Fruit fly (Drosophila melanogaster) whole organism, embryonic: ENCODE measurements around the gene CG32488.

Experiments
- Asciz ChIP-seq: fragments of 200-800 bp; sonication (Bioruptor generic); optimal IDR thresholded peaks from 2 replicates; lab custom pipeline; 2017; ENCODE audit warnings: missing biosample characterization, mild to moderate bottlenecking, missing genetic modification characterization, missing genetic modification reagents
- Bgb ChIP-seq: fragments of 200-800 bp; sonication (Bioruptor generic); IDR thresholded peaks from 2 replicates; pipeline ENCODE4 v1.3.6; 2022; ENCODE audit warnings: missing biosample characterization, missing genetic modification characterization; ENCODE audit not compliant: partially characterized antibody
- CG10366 ChIP-seq: fragments of 200-800 bp; sonication (Bioruptor generic); IDR thresholded peaks from 2 replicates; pipeline ENCODE4 v1.3.6; 2022; ENCODE audit warnings: missing biosample characterization, missing genetic modification characterization
- CG11504 ChIP-seq: fragments of 200-800 bp; sonication (Bioruptor generic); optimal IDR thresholded peaks from 3 replicates; lab custom pipeline; 2019; ENCODE audit warnings: missing biosample characterization, mild to moderate bottlenecking, missing genetic modification characterization, moderate library complexity
- CG12744 ChIP-seq: fragments of 200-800 bp; sonication (Bioruptor generic); optimal IDR thresholded peaks from 2 replicates; lab custom pipeline; 2016; ENCODE audit warnings: missing biosample characterization, missing genetic modification characterization
- CG12769 ChIP-seq: fragments of 200-800 bp; sonication (Bioruptor generic); optimal IDR thresholded peaks from 2 replicates; lab custom pipeline; 2019; ENCODE audit warnings: missing biosample characterization, mild to moderate bottlenecking, missing genetic modification characterization, moderate library complexity
- CG14667 ChIP-seq: fragments of 200-800 bp; sonication (Bioruptor generic); IDR thresholded peaks from 2 replicates; pipeline ENCODE4 v1.3.6; 2022; ENCODE audit warnings: missing biosample characterization, missing genetic modification characterization
- CG1529 ChIP-seq: fragments of 200-800 bp; sonication (Bioruptor generic); optimal IDR thresholded peaks from 3 replicates; lab custom pipeline; 2018; ENCODE audit warnings: missing biosample characterization, missing genetic modification characterization
- CG15696 ChIP-seq: fragments of 200-800 bp; sonication (Bioruptor generic); optimal IDR thresholded peaks from 2 replicates; lab custom pipeline; 2019; ENCODE audit warnings: missing biosample characterization, mild to moderate bottlenecking, missing genetic modification characterization, moderate library complexity
- CG17328 ChIP-seq: fragments of 200-800 bp; sonication (Bioruptor generic); IDR thresholded peaks from 2 replicates; pipeline ENCODE4 v1.3.6; 2022; ENCODE audit warnings: missing biosample characterization, missing genetic modification characterization
- CG17612 ChIP-seq: fragments of 200-800 bp; sonication (Bioruptor generic); IDR thresholded peaks from 2 replicates; pipeline ENCODE4 v1.3.6; 2022; ENCODE audit warnings: missing biosample characterization, missing genetic modification characterization
- CG2199 ChIP-seq: fragments of 200-800 bp; sonication (Bioruptor generic); IDR thresholded peaks from 3 replicates; pipeline ENCODE4 v1.3.6; 2022; ENCODE audit warnings: missing biosample characterization, missing genetic modification characterization
- CG30020 ChIP-seq: fragments of 200-800 bp; optimal IDR thresholded peaks from 2 replicates; lab custom pipeline; 2019; ENCODE audit warnings: missing biosample characterization, mild to moderate bottlenecking, missing genetic modification characterization, moderate library complexity
- CG4707 ChIP-seq: fragments of 200-800 bp; sonication (Bioruptor generic); optimal IDR thresholded peaks from 2 replicates; lab custom pipeline; 2018; ENCODE audit warnings: missing biosample characterization, mild to moderate bottlenecking, missing genetic modification characterization, moderate library complexity
- CG6272 ChIP-seq: fragments of 200-800 bp; sonication (Bioruptor generic); IDR thresholded peaks from 2 replicates; pipeline ENCODE4 v1.3.6; 2022; ENCODE audit warnings: missing biosample characterization, missing genetic modification characterization
- CG6654 ChIP-seq: fragments of 200-800 bp; sonication (Bioruptor generic); optimal IDR thresholded peaks from 2 replicates; lab custom pipeline; 2017; ENCODE audit warnings: missing biosample characterization, mild to moderate bottlenecking, missing genetic modification characterization
- CG8388 ChIP-seq: fragments of 200-800 bp; sonication (Bioruptor generic); optimal IDR thresholded peaks from 2 replicates; lab custom pipeline; 2019; ENCODE audit warnings: missing biosample characterization, mild to moderate bottlenecking, missing genetic modification characterization, moderate library complexity
- CG8478 ChIP-seq: fragments of >200 bp; optimal IDR thresholded peaks from 2 replicates; lab custom pipeline; 2018
- Doc3 ChIP-seq: fragments of 200-800 bp; sonication (Bioruptor generic); IDR thresholded peaks from 3 replicates; pipeline ENCODE4 v1.3.6; 2022; ENCODE audit warnings: missing biosample characterization, missing genetic modification characterization; ENCODE audit not compliant: partially characterized antibody
- Dp ChIP-seq: fragments of 200-800 bp; sonication (Bioruptor generic); optimal IDR thresholded peaks from 2 replicates; lab custom pipeline; 2018; ENCODE audit warnings: missing biosample characterization, mild to moderate bottlenecking, missing genetic modification characterization, moderate library complexity
- Eip74EF ChIP-seq, 2 experiments: fragments of 200-800 bp in 1 of 2; fragments of >200 bp in 1 of 2; sonication (Bioruptor generic) in 1 of 2; optimal IDR thresholded peaks; 2 replicates each; lab custom pipeline; 2017 to 2019; ENCODE audit warnings: missing biosample characterization in 2 of 2, missing genetic modification characterization in 2 of 2, mild to moderate bottlenecking in 1 of 2, moderate library complexity in 1 of 2
- Ets97D ChIP-seq: fragments of 200-800 bp; sonication (Bioruptor generic); optimal IDR thresholded peaks from 3 replicates; lab custom pipeline; 2016; ENCODE audit warnings: missing biosample characterization, missing genetic modification characterization
- HLH4C ChIP-seq: fragments of 200-800 bp; sonication (Bioruptor generic); IDR thresholded peaks from 3 replicates; pipeline ENCODE4 v1.3.6; 2022; ENCODE audit warnings: missing biosample characterization, missing genetic modification characterization; ENCODE audit not compliant: partially characterized antibody
- Hr3 ChIP-seq: fragments of 200-800 bp; sonication (Bioruptor generic); optimal IDR thresholded peaks from 3 replicates; lab custom pipeline; 2016; ENCODE audit warnings: missing biosample characterization, missing genetic modification characterization
- MESR4 ChIP-seq: fragments of 200-800 bp; sonication (Bioruptor generic); optimal IDR thresholded peaks from 2 replicates; lab custom pipeline; 2018; ENCODE audit warnings: missing biosample characterization, mild to moderate bottlenecking, missing genetic modification characterization, moderate library complexity
- Max ChIP-seq: fragments of 200-800 bp; sonication (Bioruptor generic); optimal IDR thresholded peaks from 2 replicates; lab custom pipeline; 2016; ENCODE audit warnings: missing biosample characterization, mild to moderate bottlenecking, missing genetic modification characterization
- NC2α ChIP-seq: fragments of 200-800 bp; sonication (Bioruptor generic); optimal IDR thresholded peaks from 2 replicates; lab custom pipeline; 2016; ENCODE audit warnings: missing biosample characterization, missing genetic modification characterization
- NfI ChIP-seq: fragments of 200-800 bp; sonication (Bioruptor generic); optimal IDR thresholded peaks from 3 replicates; lab custom pipeline; 2018; ENCODE audit warnings: missing biosample characterization, mild to moderate bottlenecking, missing genetic modification characterization, moderate library complexity
- Oaz ChIP-seq: fragments of 200-800 bp; sonication (Bioruptor generic); IDR thresholded peaks from 2 replicates; pipeline ENCODE4 v1.3.6; 2022; ENCODE audit warnings: missing biosample characterization, missing genetic modification characterization
- Oli ChIP-seq: fragments of 200-800 bp; sonication (Bioruptor generic); optimal IDR thresholded peaks from 2 replicates; lab custom pipeline; 2018; ENCODE audit warnings: missing biosample characterization, mild to moderate bottlenecking, missing genetic modification characterization, moderate library complexity
- Scr ChIP-seq: fragments of 200-800 bp; sonication (Bioruptor generic); IDR thresholded peaks from 2 replicates; pipeline ENCODE4 v1.3.6; 2022; ENCODE audit warnings: missing biosample characterization, missing genetic modification characterization; ENCODE audit not compliant: partially characterized antibody
- Taf1 ChIP-seq: fragments of 200-800 bp; sonication (Bioruptor generic); IDR thresholded peaks from 2 replicates; pipeline ENCODE4 v1.3.6; 2022; ENCODE audit warnings: missing biosample characterization, missing genetic modification characterization
- abd-A ChIP-seq: fragments of 200-800 bp; sonication (Bioruptor generic); optimal IDR thresholded peaks from 3 replicates; lab custom pipeline; 2019; ENCODE audit warnings: missing biosample characterization, mild to moderate bottlenecking, missing genetic modification characterization, moderate library complexity
- amos ChIP-seq: fragments of 200-800 bp; sonication (Bioruptor generic); IDR thresholded peaks from 2 replicates; pipeline ENCODE4 v1.3.6; 2022; ENCODE audit warnings: missing biosample characterization, missing genetic modification characterization; ENCODE audit not compliant: partially characterized antibody
- ase ChIP-seq: fragments of 200-800 bp; sonication (Bioruptor generic); IDR thresholded peaks from 3 replicates; pipeline ENCODE4 v1.3.6; 2022; ENCODE audit warnings: missing biosample characterization, missing genetic modification characterization
- btn ChIP-seq: fragments of 200-800 bp; sonication (Bioruptor generic); optimal IDR thresholded peaks from 2 replicates; lab custom pipeline; 2016; ENCODE audit warnings: missing biosample characterization, missing genetic modification characterization
- crp ChIP-seq, 2 experiments: fragments of 200-800 bp; sonication (Bioruptor generic); optimal IDR thresholded peaks; 2 replicates in 1 of 2; 3 replicates in 1 of 2; lab custom pipeline; 2017; ENCODE audit warnings: missing biosample characterization in 2 of 2, missing genetic modification characterization in 2 of 2, mild to moderate bottlenecking in 1 of 2, moderate library complexity in 1 of 2
- dmrt99B ChIP-seq: fragments of 200-800 bp; sonication (Bioruptor generic); optimal IDR thresholded peaks from 2 replicates; lab custom pipeline; 2018; ENCODE audit warnings: missing biosample characterization, mild to moderate bottlenecking, missing genetic modification characterization, moderate library complexity
- emc ChIP-seq: fragments of 200-800 bp; sonication (Bioruptor generic); optimal IDR thresholded peaks from 2 replicates; lab custom pipeline; 2016; ENCODE audit warnings: missing biosample characterization, missing genetic modification characterization
- gt ChIP-seq: fragments of 200-800 bp; sonication (Bioruptor generic); IDR thresholded peaks from 2 replicates; pipeline ENCODE4 v1.3.6; 2022; ENCODE audit warnings: missing biosample characterization, missing genetic modification characterization
- hbn ChIP-seq: fragments of 200-800 bp; sonication (Bioruptor generic); IDR thresholded peaks from 2 replicates; pipeline ENCODE4 v1.3.6; 2022; ENCODE audit warnings: missing biosample characterization, missing genetic modification characterization; ENCODE audit not compliant: partially characterized antibody
- klu ChIP-seq: fragments of 200-800 bp; sonication (Bioruptor generic); IDR thresholded peaks from 2 replicates; pipeline ENCODE4 v1.3.6; 2022; ENCODE audit warnings: missing biosample characterization, missing genetic modification characterization
- pan ChIP-seq, 4 experiments: fragments of >200 bp in 3 of 4; fragments of 200-800 bp in 1 of 4; sonication (Bioruptor generic) in 1 of 4; optimal IDR thresholded peaks in 3 of 4; IDR thresholded peaks in 1 of 4; 2 replicates each; pipeline versions ENCODE4 v1.3.6 to Lab custom; 2017 to 2022; ENCODE audit warnings: missing biosample characterization in 2 of 4, missing genetic modification characterization in 2 of 4, mixed read lengths in 1 of 4
- tap ChIP-seq: fragments of 200-800 bp; optimal IDR thresholded peaks from 3 replicates; lab custom pipeline; 2019; ENCODE audit warnings: missing biosample characterization, mild to moderate bottlenecking, missing genetic modification characterization, moderate library complexity
- toy ChIP-seq: fragments of 200-800 bp; sonication (Bioruptor generic); IDR thresholded peaks from 2 replicates; pipeline ENCODE4 v1.3.6; 2022; ENCODE audit warnings: missing biosample characterization, missing genetic modification characterization
- usp ChIP-seq: fragments of >200 bp; optimal IDR thresholded peaks from 2 replicates; lab custom pipeline; 2017; ENCODE audit warnings: missing biosample characterization, missing genetic modification characterization
- vnd ChIP-seq: fragments of 200-800 bp; sonication (Bioruptor generic); IDR thresholded peaks from 3 replicates; pipeline ENCODE4 v1.3.6; 2022; ENCODE audit warnings: missing biosample characterization, missing genetic modification characterization; ENCODE audit not compliant: partially characterized antibody

CG32488 gene

DNA sequence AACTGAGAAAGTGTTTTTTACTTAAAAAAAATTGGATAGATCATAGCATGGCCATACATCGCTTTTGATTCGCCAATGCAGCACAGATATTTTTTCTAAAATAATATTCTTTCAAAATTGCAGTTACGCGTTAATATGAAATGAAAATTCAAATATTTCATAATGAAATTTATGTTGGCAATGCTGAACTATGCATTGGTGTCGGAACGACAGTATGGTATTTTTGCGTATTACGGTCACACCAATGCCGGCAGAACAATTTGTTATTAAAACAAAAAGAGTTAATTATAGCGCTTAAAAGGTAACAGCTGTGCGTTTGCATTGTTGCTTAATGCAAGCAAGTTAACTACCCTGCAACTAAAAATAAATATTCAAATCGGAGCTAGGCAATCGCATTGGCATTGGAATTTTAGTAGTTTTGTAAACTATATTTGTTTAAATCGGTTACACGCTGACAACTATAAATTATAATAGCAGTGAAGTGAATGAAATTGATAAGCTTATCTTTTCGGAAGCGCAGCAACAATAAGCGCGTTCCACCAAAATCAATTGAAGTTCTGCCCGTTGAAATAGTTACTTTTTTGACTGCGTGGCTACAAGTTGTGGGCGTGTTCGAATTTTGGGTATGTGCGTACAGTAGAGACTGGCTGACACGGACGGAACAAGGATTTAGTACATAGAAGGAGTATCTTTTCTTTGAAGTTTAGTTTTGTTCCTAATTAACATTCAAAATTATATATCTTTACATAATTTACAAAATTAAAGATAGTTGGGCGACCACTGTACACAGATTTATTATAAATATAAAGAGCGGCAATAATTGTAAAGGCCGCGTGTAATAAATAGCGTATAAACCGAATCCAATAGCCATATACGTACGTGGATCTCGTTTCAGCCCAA lies 26.5 kb upstream of the CG32488 start, which contains the start of gene Prx4 (continued):
- TF ChIP-seq CG12769 (tag; lab: Kevin White, UChicago): peak; percentile 64
- no peak for TF ChIP-seq HLH4C (GFP tag; lab: Robert Waterston, UW)
- TF ChIP-seq CG14667 (GFP tag; lab: Robert Waterston, UW): peak; percentile 44
- TF ChIP-seq Hr3 (GFP tag; lab: Kevin White, UChicago): peak; percentile 57
- TF ChIP-seq hbn: no peak
- TF ChIP-seq NC2α (GFP tag; lab: Kevin White, UChicago): no peak
- TF ChIP-seq Max: no peak
- peak; percentile 74 for TF ChIP-seq CG8388 (GFP tag; lab: Kevin White, UChicago)
- peak; percentile 71 for TF ChIP-seq CG17328 (GFP tag; lab: Robert Waterston, UW)
- peak; percentile 20 for TF ChIP-seq MESR4 (GFP tag; lab: Kevin White, UChicago)
- peak; percentile 62 for TF ChIP-seq Taf1 (GFP tag; lab: Robert Waterston, UW)
- TF ChIP-seq CG6654 (GFP tag; lab: Kevin White, UChicago): no peak
- TF ChIP-seq CG1529 (GFP tag; lab: Kevin White, UChicago): peak; percentile 32
- TF ChIP-seq CG6272 (GFP tag; lab: Robert Waterston, UW): no peak
- no peak for TF ChIP-seq CG8478 (lab: Kevin White, UChicago)
- TF ChIP-seq usp (GFP tag; lab: Kevin White, UChicago): no peak
- TF ChIP-seq Bgb (GFP tag; lab: Robert Waterston, UW): no peak
- TF ChIP-seq CG11504 (tag; lab: Kevin White, UChicago): peak; percentile 76
- peak; percentile 87 for TF ChIP-seq dmrt99B
- TF ChIP-seq vnd (GFP tag; lab: Robert Waterston, UW): no peak
- TF ChIP-seq Asciz: peak; percentile 69
- no peak for TF ChIP-seq gt (GFP tag; lab: Robert Waterston, UW)
- TF ChIP-seq ase (GFP tag; lab: Robert Waterston, UW): peak; percentile 60; the same call in 1 of the 3 replicates
- TF ChIP-seq CG2199: no peak
- TF ChIP-seq CG30020 (tag; lab: Kevin White, UChicago): no peak
- TF ChIP-seq Doc3 (GFP tag; lab: Robert Waterston, UW): no peak
- TF ChIP-seq toy (GFP tag; lab: Robert Waterston, UW): no peak
- peak; percentile 40; the same call in 1 of the 2 replicates for TF ChIP-seq Oaz
- no peak for TF ChIP-seq Scr (GFP tag; lab: Robert Waterston, UW)
- peak; percentile 24 for TF ChIP-seq CG15696
- TF ChIP-seq NfI (GFP tag; lab: Kevin White, UChicago): peak; percentile 65
- no peak for TF ChIP-seq CG17612 (GFP tag; lab: Robert Waterston, UW)
- TF ChIP-seq CG12744: no peak
- TF ChIP-seq crp (GFP tag; optimal IDR thresholded peaks at IDR 0.05; lab: Kevin White, UChicago): no peak
- TF ChIP-seq btn (GFP tag; lab: Kevin White, UChicago): no peak
- TF ChIP-seq tap (tag; lab: Kevin White, UChicago): peak; percentile 77
- peak; percentile 11; the same call in 1 of the 2 replicates for TF ChIP-seq amos (GFP tag; lab: Robert Waterston, UW)
- no peak for TF ChIP-seq emc (GFP tag; lab: Kevin White, UChicago)
- peak; percentile 81 for TF ChIP-seq CG10366 (GFP tag; lab: Robert Waterston, UW)
- no peak for TF ChIP-seq pan (optimal IDR thresholded peaks at IDR 0.05; lab: Kevin White, UChicago)
- peak in 1 of 2 experiments; percentile 86 for TF ChIP-seq pan (GFP tag; optimal IDR thresholded peaks at IDR 0.05 in 1 of 2, IDR thresholded peaks at IDR 0.05 in 1 of 2)
- peak; percentile 53 for TF ChIP-seq Dp (GFP tag; lab: Kevin White, UChicago)
- TF ChIP-seq klu (GFP tag; lab: Robert Waterston, UW): no peak
- TF ChIP-seq Eip74EF (GFP tag; optimal IDR thresholded peaks at IDR 0.05; lab: Kevin White, UChicago): peak in 1 of 2 experiments; percentile 34
- TF ChIP-seq abd-A (tag; lab: Kevin White, UChicago): no peak
- TF ChIP-seq Ets97D: no peak
- TF ChIP-seq CG4707 (GFP tag; lab: Kevin White, UChicago): peak; percentile 39
- TF ChIP-seq Oli (tag; lab: Kevin White, UChicago): peak; percentile 74
